Worm (Caenorhabditis elegans) whole organism, midembryonic: ENCODE data around the gene kmo-2.

Experiments used
- T22C8.4 ChIP-seq: fragments of 200-800 bp; sonication (Bioruptor generic); IDR thresholded peaks from 2 replicates; pipeline ENCODE4 v1.3.6; 2022; ENCODE audit warnings: missing genetic modification characterization, missing compliant biosample characterization
- cog-1 ChIP-seq: sonication (generic microtip); optimal IDR thresholded peaks from 2 replicates; lab custom pipeline; 2016; ENCODE audit warnings: missing genetic modification characterization, missing compliant biosample characterization
- flt-1 ChIP-seq: fragments of 200-800 bp; sonication (Bioruptor generic); IDR thresholded peaks from 2 replicates; pipeline ENCODE4 v1.3.6; 2022; ENCODE audit warnings: missing genetic modification characterization, missing compliant biosample characterization
- klf-2 ChIP-seq: fragments of 200-800 bp; sonication (Bioruptor generic); conservative IDR thresholded peaks from 2 replicates; pipeline ENCODE4 v1.3.6; 2022; ENCODE audit warnings: missing genetic modification reagents, missing genetic modification characterization, missing compliant biosample characterization
- med-1 ChIP-seq: sonication (generic microtip); optimal IDR thresholded peaks from 2 replicates; lab custom pipeline; 2017; ENCODE audit warnings: missing genetic modification characterization, mild to moderate bottlenecking, missing compliant biosample characterization, antibody characterized with exemption, missing genetic modification reagents; ENCODE audit not compliant: insufficient read depth
- ref-1 ChIP-seq: fragments of 200-800 bp; sonication (Bioruptor generic); conservative IDR thresholded peaks from 2 replicates; pipeline ENCODE4 v1.3.6; 2022; ENCODE audit warnings: missing genetic modification reagents, missing genetic modification characterization, missing compliant biosample characterization
- tab-1 ChIP-seq: fragments of 200-800 bp; sonication (Bioruptor generic); IDR thresholded peaks from 2 replicates; pipeline ENCODE4 v1.3.6; 2022; ENCODE audit warnings: missing genetic modification characterization, missing compliant biosample characterization
- ztf-23 ChIP-seq: fragments of 200-800 bp; sonication (Bioruptor generic); IDR thresholded peaks from 2 replicates; pipeline ENCODE4 v1.3.6; 2022; ENCODE audit warnings: missing genetic modification reagents, missing genetic modification characterization, missing compliant biosample characterization

ce11 chrV:12070419-12070818 lies 2.1 kb upstream of the kmo-2 start, which contains the start of gene kmo-1:
- no peak for TF ChIP-seq ztf-23 (GFP tag; lab: Robert Waterston, UW)
- no peak for TF ChIP-seq cog-1 (tag; lab: Kevin White, UChicago)
- TF ChIP-seq T22C8.4 (GFP tag; lab: Robert Waterston, UW): no peak
- TF ChIP-seq ref-1 (GFP tag; lab: Robert Waterston, UW): no peak
- no peak for TF ChIP-seq klf-2 (GFP tag; lab: Robert Waterston, UW)
- TF ChIP-seq flt-1 (GFP tag; lab: Robert Waterston, UW): no peak
- no peak for TF ChIP-seq med-1 (GFP tag; lab: Kevin White, UChicago)
- TF ChIP-seq tab-1 (GFP tag; lab: Robert Waterston, UW): no peak
